Worm (Caenorhabditis elegans) whole organism, early embryonic: ENCODE measurements around the gene Y55F3C.17.

ENCODE experiments used
- F13C5.2 ChIP-seq: sonication (generic microtip); optimal IDR thresholded peaks from 2 replicates; lab custom pipeline; 2017; ENCODE audit warnings: mild to moderate bottlenecking, missing genetic modification characterization, inconsistent platforms, missing compliant biosample characterization
- aly-1 ChIP-seq: sonication (generic microtip); optimal IDR thresholded peaks from 2 replicates; lab custom pipeline; 2016; ENCODE audit warnings: missing genetic modification characterization, missing compliant biosample characterization
- ama-1 ChIP-seq: fragments of 150-350 bp; optimal IDR thresholded peaks from 2 replicates; lab custom pipeline; 2014
- ets-7 ChIP-seq: sonication (generic microtip); optimal IDR thresholded peaks from 2 replicates; lab custom pipeline; 2016; ENCODE audit warnings: missing genotype, missing genetic modification characterization, missing compliant biosample characterization
- flt-1 ChIP-seq: fragments of 200-800 bp; sonication (Bioruptor generic); IDR thresholded peaks from 2 replicates; pipeline ENCODE4 v1.3.6; 2022; ENCODE audit warnings: missing genetic modification characterization, missing compliant biosample characterization
- hmg-4 ChIP-seq: fragments of 200-800 bp; sonication (Bioruptor generic); optimal IDR thresholded peaks from 2 replicates; lab custom pipeline; 2018; ENCODE audit warnings: mild to moderate bottlenecking, missing genetic modification characterization, missing compliant biosample characterization
- pes-1 ChIP-seq: fragments of 200-800 bp; sonication (Bioruptor generic); IDR thresholded peaks from 2 replicates; pipeline ENCODE4 v1.3.6; 2022; ENCODE audit warnings: missing genetic modification reagents, missing genetic modification characterization, missing compliant biosample characterization
- scrt-1 ChIP-seq: fragments of 200-800 bp; sonication (Bioruptor generic); IDR thresholded peaks from 2 replicates; pipeline ENCODE4 v1.3.6; 2022; ENCODE audit warnings: missing genetic modification characterization, missing compliant biosample characterization
- sea-1 ChIP-seq: fragments of 200-800 bp; sonication (Bioruptor generic); conservative IDR thresholded peaks from 2 replicates; pipeline ENCODE4 v1.3.6; 2022; ENCODE audit warnings: missing genetic modification characterization, missing compliant biosample characterization
- tbx-37 ChIP-seq: fragments of 200-800 bp; sonication (Bioruptor generic); conservative IDR thresholded peaks from 2 replicates; pipeline ENCODE4 v1.3.6; 2022; ENCODE audit warnings: missing genetic modification reagents, missing genetic modification characterization, missing compliant biosample characterization
- tra-4 ChIP-seq: sonication (generic microtip); optimal IDR thresholded peaks from 2 replicates; lab custom pipeline; 2017; ENCODE audit warnings: missing genetic modification characterization, missing compliant biosample characterization

- TF ChIP-seq pes-1 (GFP tag; lab: Robert Waterston, UW) (no peak), ama-1 (lab: Kevin White, UChicago) (no peak), sea-1 (GFP tag; lab: Robert Waterston, UW) (no peak), scrt-1 (no peak), tbx-37 (no peak), tra-4 (no peak), hmg-4 (GFP tag; lab: Kevin White, UChicago) (no peak), flt-1 (GFP tag; lab: Robert Waterston, UW) (no peak), aly-1 (tag; lab: Kevin White, UChicago) (no peak), ets-7 (tag; lab: Kevin White, UChicago) (no peak), F13C5.2 (no peak)
Measured at ce11 chrIV:673313-673712, 24.9 kb downstream of the Y55F3C.17 start, which contains the start of gene K11H12.3.
